Worm (Caenorhabditis elegans) whole organism, early embryonic: ENCODE results near the gene srx-97.

Experiments
- B0310.2 ChIP-seq: sonication (generic microtip); optimal IDR thresholded peaks from 2 replicates; lab custom pipeline; 2016; ENCODE audit warnings: mild to moderate bottlenecking, missing genetic modification characterization, missing compliant biosample characterization
- F13C5.2 ChIP-seq: sonication (generic microtip); optimal IDR thresholded peaks from 2 replicates; lab custom pipeline; 2017; ENCODE audit warnings: mild to moderate bottlenecking, missing genetic modification characterization, inconsistent platforms, missing compliant biosample characterization
- aly-1 ChIP-seq: sonication (generic microtip); optimal IDR thresholded peaks from 2 replicates; lab custom pipeline; 2016; ENCODE audit warnings: missing genetic modification characterization, missing compliant biosample characterization
- ama-1 ChIP-seq: fragments of 150-350 bp; optimal IDR thresholded peaks from 2 replicates; lab custom pipeline; 2014
- ceh-13 ChIP-seq: fragments of 200-800 bp; sonication (Bioruptor generic); optimal IDR thresholded peaks from 2 replicates; lab custom pipeline; 2018; ENCODE audit warnings: mild to moderate bottlenecking, missing genetic modification characterization, missing compliant biosample characterization
- ceh-36 ChIP-seq: sonication (generic microtip); optimal IDR thresholded peaks from 2 replicates; lab custom pipeline; 2016; ENCODE audit warnings: missing genetic modification characterization, inconsistent platforms, missing compliant biosample characterization
- hmbx-1 ChIP-seq: sonication (generic microtip); optimal IDR thresholded peaks from 2 replicates; lab custom pipeline; 2016; ENCODE audit warnings: mild to moderate bottlenecking, missing genetic modification characterization, missing compliant biosample characterization
- hmg-4 ChIP-seq: fragments of 200-800 bp; sonication (Bioruptor generic); optimal IDR thresholded peaks from 2 replicates; lab custom pipeline; 2018; ENCODE audit warnings: mild to moderate bottlenecking, missing genetic modification characterization, missing compliant biosample characterization
- hnd-1 ChIP-seq: sonication (generic microtip); optimal IDR thresholded peaks from 2 replicates; lab custom pipeline; 2016; ENCODE audit warnings: missing genetic modification characterization, missing compliant biosample characterization
- pes-1 ChIP-seq: fragments of 200-800 bp; sonication (Bioruptor generic); IDR thresholded peaks from 2 replicates; pipeline ENCODE4 v1.3.6; 2022; ENCODE audit warnings: missing genetic modification reagents, missing genetic modification characterization, missing compliant biosample characterization
- sea-1 ChIP-seq: fragments of 200-800 bp; sonication (Bioruptor generic); conservative IDR thresholded peaks from 2 replicates; pipeline ENCODE4 v1.3.6; 2022; ENCODE audit warnings: missing genetic modification characterization, missing compliant biosample characterization
- tbx-37 ChIP-seq: fragments of 200-800 bp; sonication (Bioruptor generic); conservative IDR thresholded peaks from 2 replicates; pipeline ENCODE4 v1.3.6; 2022; ENCODE audit warnings: missing genetic modification reagents, missing genetic modification characterization, missing compliant biosample characterization
- tra-4 ChIP-seq: sonication (generic microtip); optimal IDR thresholded peaks from 2 replicates; lab custom pipeline; 2017; ENCODE audit warnings: missing genetic modification characterization, missing compliant biosample characterization

DNA sequence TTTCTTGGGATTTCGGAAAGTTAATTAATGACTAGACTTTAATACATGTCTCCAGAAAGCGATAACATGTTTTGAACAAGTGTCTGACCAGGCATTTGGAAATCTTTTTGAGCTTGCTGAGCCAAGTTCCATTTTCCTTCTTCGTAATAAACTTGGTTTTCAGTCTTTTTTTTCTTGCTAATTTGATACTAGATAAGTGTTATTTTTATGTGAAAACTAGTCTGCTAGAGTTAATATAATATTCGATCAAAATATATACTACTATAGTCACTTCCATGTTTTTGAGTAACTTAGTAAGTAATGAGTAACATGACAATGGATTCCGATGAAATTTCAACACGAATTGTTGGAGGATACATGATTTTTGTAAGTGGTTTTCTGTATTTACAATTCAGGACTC lies 40.0 kb upstream of the srx-97 start, which contains the start of gene srx-110:
- TF ChIP-seq ceh-36 (tag; lab: Kevin White, UChicago) (no peak), F13C5.2 (no peak), tbx-37 (GFP tag; lab: Robert Waterston, UW) (no peak), hnd-1 (tag; lab: Kevin White, UChicago) (no peak), ama-1 (lab: Kevin White, UChicago) (no peak), B0310.2 (tag; lab: Kevin White, UChicago) (no peak), aly-1 (tag; lab: Kevin White, UChicago) (no peak), hmbx-1 (tag; lab: Kevin White, UChicago) (no peak), ceh-13 (no peak), hmg-4 (no peak), pes-1 (no peak), sea-1 (GFP tag; lab: Robert Waterston, UW) (no peak), tra-4 (tag; lab: Kevin White, UChicago) (no peak)
